Worm (Caenorhabditis elegans) whole organism, L2 larva: ENCODE data around the gene mab-21.

Experiments
- ZK546.5 ChIP-seq: sonication (generic microtip); optimal IDR thresholded peaks from 2 replicates; lab custom pipeline; 2017; ENCODE audit warnings: missing biosample characterization, missing genetic modification characterization
- aly-2 ChIP-seq: fragments of 150-350 bp; optimal IDR thresholded peaks from 2 replicates; lab custom pipeline; 2014; ENCODE audit warnings: missing biosample characterization, missing genetic modification characterization
- ama-1 ChIP-seq: fragments of 150-350 bp; optimal IDR thresholded peaks from 2 replicates; lab custom pipeline; 2018; ENCODE audit warnings: inconsistent platforms
- ceh-82 ChIP-seq: fragments of 150-350 bp; optimal IDR thresholded peaks from 2 replicates; lab custom pipeline; 2014; ENCODE audit warnings: missing biosample characterization, missing genetic modification characterization
- elt-1 ChIP-seq: fragments of 150-350 bp; optimal IDR thresholded peaks from 2 replicates; lab custom pipeline; 2014; ENCODE audit warnings: missing biosample characterization, missing genetic modification characterization
- fos-1 ChIP-seq: fragments of 150-350 bp; optimal IDR thresholded peaks from 2 replicates; lab custom pipeline; 2014; ENCODE audit warnings: missing biosample characterization, missing genetic modification characterization
- lin-11 ChIP-seq: fragments of 150-350 bp; sonication (generic microtip); optimal IDR thresholded peaks from 2 replicates; lab custom pipeline; 2014; ENCODE audit warnings: missing biosample characterization, missing genetic modification characterization, inconsistent platforms, mixed read lengths
- mab-5 ChIP-seq: fragments of 150-350 bp; optimal IDR thresholded peaks from 2 replicates; lab custom pipeline; 2014; ENCODE audit warnings: missing biosample characterization, missing genetic modification characterization
- nhr-10 ChIP-seq: sonication (generic microtip); optimal IDR thresholded peaks from 2 replicates; lab custom pipeline; 2017; ENCODE audit warnings: missing biosample characterization, missing genetic modification characterization
- nhr-12 ChIP-seq: fragments of 150-350 bp; optimal IDR thresholded peaks from 2 replicates; lab custom pipeline; 2014; ENCODE audit warnings: missing biosample characterization, missing genetic modification characterization
- nhr-237 ChIP-seq: fragments of 150-350 bp; optimal IDR thresholded peaks from 2 replicates; lab custom pipeline; 2014; ENCODE audit warnings: missing biosample characterization, missing genetic modification characterization
- nhr-77 ChIP-seq: fragments of 150-350 bp; optimal IDR thresholded peaks from 2 replicates; lab custom pipeline; 2014; ENCODE audit warnings: missing biosample characterization, missing genetic modification characterization
- sma-9 ChIP-seq, 2 experiments: fragments of 150-350 bp in 1 of 2; sonication (generic microtip) in 1 of 2; optimal IDR thresholded peaks; 2 replicates each; lab custom pipeline; 2014 to 2016; ENCODE audit warnings: missing genetic modification characterization in 2 of 2, mild to moderate bottlenecking in 1 of 2, missing biosample characterization in 1 of 2, missing compliant biosample characterization in 1 of 2, missing genetic modification reagents in 1 of 2, moderate library complexity in 1 of 2
- ztf-4 ChIP-seq: fragments of 150-350 bp; optimal IDR thresholded peaks from 2 replicates; lab custom pipeline; 2014; ENCODE audit warnings: missing biosample characterization, missing genetic modification characterization

ce11 chrIII:4616071-4616571 lies 15.6 kb downstream of the mab-21 start, which contains the start of gene lips-3:
- TF ChIP-seq aly-2 (tag; lab: Kevin White, UChicago), result no peak
- no peak for TF ChIP-seq ZK546.5 (tag; lab: Kevin White, UChicago)
- no peak for TF ChIP-seq elt-1 (tag; lab: Kevin White, UChicago)
- no peak for TF ChIP-seq nhr-12 (tag; lab: Kevin White, UChicago)
- no peak for TF ChIP-seq lin-11 (tag; lab: Kevin White, UChicago)
- no peak for TF ChIP-seq ceh-82 (tag; lab: Kevin White, UChicago)
- no peak for TF ChIP-seq ztf-4 (tag; lab: Kevin White, UChicago)
- TF ChIP-seq fos-1 (tag; lab: Kevin White, UChicago), result no peak
- TF ChIP-seq nhr-77 (tag; lab: Kevin White, UChicago), result no peak
- TF ChIP-seq nhr-10 (tag; lab: Kevin White, UChicago), result no peak
- no peak for TF ChIP-seq nhr-237 (tag; lab: Kevin White, UChicago)
- TF ChIP-seq sma-9 (GFP tag; optimal IDR thresholded peaks at IDR 0.05; lab: Kevin White, UChicago), result no peak
- no peak for TF ChIP-seq sma-9 (tag; optimal IDR thresholded peaks at IDR 0.05; lab: Kevin White, UChicago)
- TF ChIP-seq mab-5 (tag; lab: Kevin White, UChicago), result no peak
- no peak for TF ChIP-seq ama-1 (lab: Kevin White, UChicago)
